Worm (Caenorhabditis elegans): ENCODE measurements around the gene coh-4.

DNA sequence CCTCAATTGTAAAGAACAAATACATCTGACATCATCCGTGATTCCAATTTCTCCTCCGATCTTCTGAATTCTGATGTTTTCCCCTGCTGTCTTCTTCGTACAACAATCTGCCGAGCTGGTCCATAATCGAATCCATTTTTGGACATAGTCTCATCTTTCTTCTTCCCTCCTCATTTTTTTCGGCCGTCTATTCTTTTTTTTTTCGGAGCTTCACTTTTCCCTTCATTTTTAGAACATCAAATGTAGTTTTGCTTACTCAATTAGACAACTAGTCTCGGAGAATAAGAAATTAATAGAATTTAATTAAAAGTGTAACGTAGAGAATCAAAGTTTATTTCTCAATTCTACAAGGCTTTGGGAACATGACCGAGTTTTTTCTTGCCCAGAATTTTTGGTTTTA lies 36.1 kb upstream of the coh-4 start:
- TF ChIP-seq nhr-77 (tag; optimal IDR thresholded peaks at IDR 0.05): no peak
- TF ChIP-seq ceh-28 (tag; optimal IDR thresholded peaks at IDR 0.05): no peak
